Worm (Caenorhabditis elegans) whole organism, early embryonic: Measurements from ENCODE around the gene fbxb-48.

Experiments used
- B0310.2 ChIP-seq: sonication (generic microtip); optimal IDR thresholded peaks from 2 replicates; lab custom pipeline; 2016; ENCODE audit warnings: mild to moderate bottlenecking, missing genetic modification characterization, missing compliant biosample characterization
- F13C5.2 ChIP-seq: sonication (generic microtip); optimal IDR thresholded peaks from 2 replicates; lab custom pipeline; 2017; ENCODE audit warnings: mild to moderate bottlenecking, missing genetic modification characterization, inconsistent platforms, missing compliant biosample characterization
- aly-1 ChIP-seq: sonication (generic microtip); optimal IDR thresholded peaks from 2 replicates; lab custom pipeline; 2016; ENCODE audit warnings: missing genetic modification characterization, missing compliant biosample characterization
- ama-1 ChIP-seq: fragments of 150-350 bp; optimal IDR thresholded peaks from 2 replicates; lab custom pipeline; 2014
- ceh-13 ChIP-seq: fragments of 200-800 bp; sonication (Bioruptor generic); optimal IDR thresholded peaks from 2 replicates; lab custom pipeline; 2018; ENCODE audit warnings: mild to moderate bottlenecking, missing genetic modification characterization, missing compliant biosample characterization
- ceh-36 ChIP-seq: sonication (generic microtip); optimal IDR thresholded peaks from 2 replicates; lab custom pipeline; 2016; ENCODE audit warnings: missing genetic modification characterization, inconsistent platforms, missing compliant biosample characterization
- ets-7 ChIP-seq: sonication (generic microtip); optimal IDR thresholded peaks from 2 replicates; lab custom pipeline; 2016; ENCODE audit warnings: missing genotype, missing genetic modification characterization, missing compliant biosample characterization
- flt-1 ChIP-seq: fragments of 200-800 bp; sonication (Bioruptor generic); IDR thresholded peaks from 2 replicates; pipeline ENCODE4 v1.3.6; 2022; ENCODE audit warnings: missing genetic modification characterization, missing compliant biosample characterization
- hmbx-1 ChIP-seq: sonication (generic microtip); optimal IDR thresholded peaks from 2 replicates; lab custom pipeline; 2016; ENCODE audit warnings: mild to moderate bottlenecking, missing genetic modification characterization, missing compliant biosample characterization
- hmg-4 ChIP-seq: fragments of 200-800 bp; sonication (Bioruptor generic); optimal IDR thresholded peaks from 2 replicates; lab custom pipeline; 2018; ENCODE audit warnings: mild to moderate bottlenecking, missing genetic modification characterization, missing compliant biosample characterization
- hnd-1 ChIP-seq: sonication (generic microtip); optimal IDR thresholded peaks from 2 replicates; lab custom pipeline; 2016; ENCODE audit warnings: missing genetic modification characterization, missing compliant biosample characterization
- pes-1 ChIP-seq: fragments of 200-800 bp; sonication (Bioruptor generic); IDR thresholded peaks from 2 replicates; pipeline ENCODE4 v1.3.6; 2022; ENCODE audit warnings: missing genetic modification reagents, missing genetic modification characterization, missing compliant biosample characterization
- scrt-1 ChIP-seq: fragments of 200-800 bp; sonication (Bioruptor generic); IDR thresholded peaks from 2 replicates; pipeline ENCODE4 v1.3.6; 2022; ENCODE audit warnings: missing genetic modification characterization, missing compliant biosample characterization
- sea-1 ChIP-seq: fragments of 200-800 bp; sonication (Bioruptor generic); conservative IDR thresholded peaks from 2 replicates; pipeline ENCODE4 v1.3.6; 2022; ENCODE audit warnings: missing genetic modification characterization, missing compliant biosample characterization
- tbx-11 ChIP-seq: fragments of 200-800 bp; sonication (Bioruptor generic); IDR thresholded peaks from 2 replicates; pipeline ENCODE4 v1.3.6; 2022; ENCODE audit warnings: missing genetic modification characterization, missing compliant biosample characterization
- tbx-37 ChIP-seq: fragments of 200-800 bp; sonication (Bioruptor generic); conservative IDR thresholded peaks from 2 replicates; pipeline ENCODE4 v1.3.6; 2022; ENCODE audit warnings: missing genetic modification reagents, missing genetic modification characterization, missing compliant biosample characterization
- tra-4 ChIP-seq: sonication (generic microtip); optimal IDR thresholded peaks from 2 replicates; lab custom pipeline; 2017; ENCODE audit warnings: missing genetic modification characterization, missing compliant biosample characterization

fbxb-48 gene

ce11 chrII:1719153-1719552, at the start of gene fbxb-48:
Gene fbxb-48 (minus strand): TSS chrII:1719253.
- TF ChIP-seq tbx-37 = no peak
- TF ChIP-seq ets-7 (tag; lab: Kevin White, UChicago) = no peak
- TF ChIP-seq scrt-1 (GFP tag; lab: Robert Waterston, UW) = no peak
- no peak for TF ChIP-seq hmg-4 (GFP tag; lab: Kevin White, UChicago)
- TF ChIP-seq aly-1 (tag; lab: Kevin White, UChicago) = no peak
- no peak for TF ChIP-seq pes-1
- TF ChIP-seq hnd-1 (tag; lab: Kevin White, UChicago) = no peak
- TF ChIP-seq ceh-36 (tag; lab: Kevin White, UChicago) = no peak
- TF ChIP-seq ceh-13 (GFP tag; lab: Kevin White, UChicago) = no peak

DNA sequence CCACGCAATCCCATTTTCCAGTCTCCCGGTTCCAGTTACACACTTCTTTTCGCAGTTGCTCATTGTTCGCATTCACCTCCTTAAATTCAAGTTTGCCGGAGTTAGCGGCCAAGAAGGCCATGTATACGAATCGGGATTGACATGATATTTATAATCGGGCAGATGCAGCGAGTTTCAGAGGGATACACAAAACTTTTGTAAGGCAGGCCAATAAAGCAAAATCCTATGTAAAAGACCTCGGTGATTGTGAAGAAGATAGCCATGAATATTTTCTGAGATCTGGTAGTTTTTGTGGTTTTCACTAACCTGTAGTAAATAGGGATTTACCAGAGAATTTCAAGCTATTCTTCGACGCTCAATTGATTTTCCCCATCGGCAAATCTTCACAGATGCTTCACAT, 47.7 kb upstream of the fbxb-48 start:
- no peak for TF ChIP-seq hnd-1 (tag; lab: Kevin White, UChicago)
- TF ChIP-seq ceh-13 (GFP tag; lab: Kevin White, UChicago) = no peak
- TF ChIP-seq tra-4 (tag; lab: Kevin White, UChicago) = no peak
- no peak for TF ChIP-seq ceh-36 (tag; lab: Kevin White, UChicago)
- no peak for TF ChIP-seq tbx-11 (GFP tag; lab: Robert Waterston, UW)
- TF ChIP-seq F13C5.2 (tag; lab: Kevin White, UChicago) = no peak

DNA sequence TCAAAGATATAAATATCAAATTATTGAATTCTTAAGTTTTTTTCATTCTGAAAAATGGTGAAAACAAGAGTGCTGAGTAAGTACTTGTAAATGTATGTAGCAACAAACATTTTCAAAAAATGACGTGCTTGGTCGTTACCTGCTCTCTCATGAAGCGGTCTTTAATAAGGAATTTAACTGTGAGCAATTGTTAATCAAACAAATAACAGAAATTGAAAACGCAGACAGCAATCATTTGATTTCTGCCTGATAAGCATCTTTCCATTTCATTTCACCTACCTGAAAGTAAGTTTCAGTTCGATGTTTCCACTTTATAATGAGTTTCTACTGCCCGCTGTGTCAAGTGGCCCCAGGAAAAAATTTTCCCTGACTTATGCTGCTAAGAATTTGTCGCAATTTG, 44.0 kb upstream of the fbxb-48 start, which contains the start of gene math-28:
math-28 (plus strand) TSS at position 301 of the 400 bp plus-strand sequence.
- TF ChIP-seq aly-1 (tag; lab: Kevin White, UChicago) = no peak
- no peak for TF ChIP-seq hnd-1 (tag; lab: Kevin White, UChicago)
- no peak for TF ChIP-seq hmg-4 (GFP tag; lab: Kevin White, UChicago)
- TF ChIP-seq hmbx-1 (tag; lab: Kevin White, UChicago) = no peak
- no peak for TF ChIP-seq F13C5.2 (tag; lab: Kevin White, UChicago)

- TF ChIP-seq flt-1 (GFP tag; lab: Robert Waterston, UW) (no peak), scrt-1 (GFP tag; lab: Robert Waterston, UW) (no peak), pes-1 (no peak), B0310.2 (no peak), F13C5.2 (tag; lab: Kevin White, UChicago) (no peak), ets-7 (tag; lab: Kevin White, UChicago) (no peak), tbx-37 (no peak), hmbx-1 (tag; lab: Kevin White, UChicago) (no peak), hnd-1 (tag; lab: Kevin White, UChicago) (no peak), sea-1 (GFP tag; lab: Robert Waterston, UW) (no peak), ceh-36 (tag; lab: Kevin White, UChicago) (no peak), tra-4 (tag; lab: Kevin White, UChicago) (no peak), ceh-13 (GFP tag; lab: Kevin White, UChicago) (no peak), aly-1 (tag; lab: Kevin White, UChicago) (no peak), ama-1 (lab: Kevin White, UChicago) (no peak)
Observed at ce11 chrII:1761564-1761963, 42.5 kb upstream of the fbxb-48 start, which contains the start of gene F36H5.4. Gene F36H5.4 (plus strand): TSS chrII:1761864.

- no peak for TF ChIP-seq pes-1
- no peak for TF ChIP-seq tbx-37
- no peak for TF ChIP-seq ets-7 (tag; lab: Kevin White, UChicago)
- no peak for TF ChIP-seq aly-1 (tag; lab: Kevin White, UChicago)
- no peak for TF ChIP-seq hmbx-1 (tag; lab: Kevin White, UChicago)
- TF ChIP-seq hnd-1 (tag; lab: Kevin White, UChicago) = no peak
- no peak for TF ChIP-seq tra-4 (tag; lab: Kevin White, UChicago)
Observed at ce11 chrII:1759602-1760001, 40.5 kb upstream of the fbxb-48 start, which contains the start of gene F36H5.18. Gene F36H5.18 (plus strand): TSS chrII:1759902.

- TF ChIP-seq ceh-36 (tag; lab: Kevin White, UChicago) = no peak
- TF ChIP-seq tbx-11 (GFP tag; lab: Robert Waterston, UW) = no peak
- TF ChIP-seq scrt-1 (GFP tag; lab: Robert Waterston, UW) = no peak
- no peak for TF ChIP-seq sea-1 (GFP tag; lab: Robert Waterston, UW)
- TF ChIP-seq ceh-13 (GFP tag; lab: Kevin White, UChicago) = no peak
- no peak for TF ChIP-seq flt-1 (GFP tag; lab: Robert Waterston, UW)
Observed at ce11 chrII:1757033-1757432, 38.0 kb upstream of the fbxb-48 start, which contains the start of gene F36H5.10. Gene F36H5.10 (plus strand): TSS chrII:1757333.

- TF ChIP-seq sea-1 (GFP tag; lab: Robert Waterston, UW) = no peak
- no peak for TF ChIP-seq tbx-37
- TF ChIP-seq flt-1 (GFP tag; lab: Robert Waterston, UW) = no peak
- no peak for TF ChIP-seq ceh-36 (tag; lab: Kevin White, UChicago)
- no peak for TF ChIP-seq F13C5.2 (tag; lab: Kevin White, UChicago)
- TF ChIP-seq scrt-1 (GFP tag; lab: Robert Waterston, UW) = no peak
- no peak for TF ChIP-seq ama-1 (lab: Kevin White, UChicago)
- no peak for TF ChIP-seq tbx-11 (GFP tag; lab: Robert Waterston, UW)
- no peak for TF ChIP-seq aly-1 (tag; lab: Kevin White, UChicago)
- no peak for TF ChIP-seq hmbx-1 (tag; lab: Kevin White, UChicago)
- no peak for TF ChIP-seq ets-7 (tag; lab: Kevin White, UChicago)
- TF ChIP-seq hmg-4 (GFP tag; lab: Kevin White, UChicago) = no peak
- TF ChIP-seq pes-1 = no peak
Observed at ce11 chrII:1756582-1756981, 37.5 kb upstream of the fbxb-48 start, which contains the start of gene fbxb-53. Gene fbxb-53 (plus strand): TSS chrII:1756882.

- TF ChIP-seq ceh-13 (GFP tag; lab: Kevin White, UChicago) = no peak
- no peak for TF ChIP-seq F13C5.2 (tag; lab: Kevin White, UChicago)
- no peak for TF ChIP-seq tbx-37
- no peak for TF ChIP-seq ceh-36 (tag; lab: Kevin White, UChicago)
- TF ChIP-seq B0310.2 = no peak
- no peak for TF ChIP-seq ama-1 (lab: Kevin White, UChicago)
- TF ChIP-seq tra-4 (tag; lab: Kevin White, UChicago) = no peak
- TF ChIP-seq pes-1 = no peak
- TF ChIP-seq tbx-11 (GFP tag; lab: Robert Waterston, UW) = no peak
- no peak for TF ChIP-seq sea-1 (GFP tag; lab: Robert Waterston, UW)
- TF ChIP-seq aly-1 (tag; lab: Kevin White, UChicago) = no peak
- TF ChIP-seq hmbx-1 (tag; lab: Kevin White, UChicago) = no peak
- no peak for TF ChIP-seq flt-1 (GFP tag; lab: Robert Waterston, UW)
- TF ChIP-seq scrt-1 (GFP tag; lab: Robert Waterston, UW) = no peak
- TF ChIP-seq hnd-1 (tag; lab: Kevin White, UChicago) = no peak
Observed at ce11 chrII:1756072-1756471, 37.0 kb upstream of the fbxb-48 start, which contains the start of gene F36H5.17. Gene F36H5.17 (minus strand): TSS chrII:1756172.
